2 fruit fly cellular contexts compared by ENCODE assay signal in the genomic region with DNA sequence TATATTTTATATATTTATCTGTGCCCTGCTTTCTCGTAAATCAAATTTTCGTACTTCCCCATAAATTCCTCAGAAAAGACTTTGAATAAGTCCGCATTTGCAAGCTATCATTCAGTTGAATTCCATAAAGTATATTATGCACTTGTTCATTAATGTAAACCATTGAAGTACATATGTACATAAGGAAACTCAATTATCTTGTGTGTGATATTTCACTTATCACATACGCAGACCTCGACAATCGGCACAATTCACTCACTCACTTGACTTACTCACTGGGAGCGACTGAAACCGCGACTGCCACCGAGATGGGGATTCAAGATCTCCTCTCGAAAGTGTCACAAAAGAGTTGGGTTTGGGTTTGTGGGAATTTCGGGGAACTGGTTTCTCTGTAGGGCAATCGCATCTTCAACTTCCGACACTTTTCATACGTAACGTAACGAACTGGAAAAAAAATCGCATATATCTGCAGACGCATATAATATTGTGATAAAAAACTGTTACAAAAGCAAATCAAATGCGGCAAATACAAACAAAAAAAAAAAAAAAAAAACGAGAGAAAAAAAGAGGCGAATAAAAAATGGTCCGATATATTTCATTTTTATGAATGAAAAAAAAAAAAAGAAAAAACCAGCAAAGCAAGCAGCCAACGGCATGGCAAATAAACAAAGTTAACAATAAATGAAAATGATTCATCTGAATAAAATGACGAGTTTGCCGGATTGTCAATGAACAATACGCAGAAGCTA.
TF ChIP-seq lines count a peak whose summit lies in the region.

No protein-coding gene starts in this region.

TF ChIP-seq in whole organism, embryonic, 481 proteins besides CTCF, POLR2A, EP300 and RAD21 (continued from another document and continues in another):
- peak; percentile 20 for TF ChIP-seq CG3407 (GFP tag; optimal IDR thresholded peaks at IDR 0.05; lab: Kevin White, UChicago)
- TF ChIP-seq caup (GFP tag; optimal IDR thresholded peaks at IDR 0.05; lab: Kevin White, UChicago; ENCODE audit: severe bottlenecking) = peak; percentile 49
- peak; percentile 23 for TF ChIP-seq MTF-1 (GFP tag; optimal IDR thresholded peaks at IDR 0.05; lab: Kevin White, UChicago; ENCODE audit: borderline replicate concordance)
- TF ChIP-seq lola (GFP tag; optimal IDR thresholded peaks at IDR 0.05; lab: Kevin White, UChicago) = no peak
- TF ChIP-seq hkb (optimal IDR thresholded peaks at IDR 0.05; lab: Kevin White, UChicago) = no peak
- peak; percentile 59 for TF ChIP-seq hkb (GFP tag; IDR thresholded peaks at IDR 0.05; lab: Robert Waterston, UW)
- TF ChIP-seq cas (GFP tag; IDR thresholded peaks at IDR 0.05; lab: Robert Waterston, UW) = no peak
- no peak for TF ChIP-seq Stat92E (GFP tag; optimal IDR thresholded peaks at IDR 0.05; lab: Kevin White, UChicago)
- no peak for TF ChIP-seq CG8765 (GFP tag; IDR thresholded peaks at IDR 0.05; lab: Robert Waterston, UW)
- TF ChIP-seq CG4820 (GFP tag; optimal IDR thresholded peaks at IDR 0.05; lab: Kevin White, UChicago) = no peak
- TF ChIP-seq gfzf (GFP tag; optimal IDR thresholded peaks at IDR 0.05; lab: Kevin White, UChicago) = no peak
- no peak for TF ChIP-seq CG11723 (GFP tag; optimal IDR thresholded peaks at IDR 0.05; lab: Kevin White, UChicago)
- peak; percentile 19 for TF ChIP-seq Hmr (GFP tag; optimal IDR thresholded peaks at IDR 0.05; lab: Kevin White, UChicago)
- no peak for TF ChIP-seq CG4617 (GFP tag; optimal IDR thresholded peaks at IDR 0.05; lab: Kevin White, UChicago; ENCODE audit: borderline replicate concordance)
- TF ChIP-seq Fer1 (GFP tag; optimal IDR thresholded peaks at IDR 0.05; lab: Kevin White, UChicago) = peak; percentile 28
- peak; percentile 43 for TF ChIP-seq CG5180 (GFP tag; optimal IDR thresholded peaks at IDR 0.05; lab: Kevin White, UChicago)
- peak; percentile 49 for TF ChIP-seq CG12219 (GFP tag; optimal IDR thresholded peaks at IDR 0.05; lab: Kevin White, UChicago)
- no peak for TF ChIP-seq Jarid2 (GFP tag; optimal IDR thresholded peaks at IDR 0.05; lab: Kevin White, UChicago)
- peak; percentile 43 for TF ChIP-seq CG3281 (GFP tag; optimal IDR thresholded peaks at IDR 0.05; lab: Kevin White, UChicago)
- TF ChIP-seq CG31441 (GFP tag; IDR thresholded peaks at IDR 0.05; lab: Robert Waterston, UW) = peak; percentile 14; the same call in 1 of the 2 replicates
- 0 out of 2 replicates have a peak, but pooled peaks have one; percentile 6 for TF ChIP-seq CG10321 (GFP tag; IDR thresholded peaks at IDR 0.05; lab: Robert Waterston, UW)
- TF ChIP-seq CG12769 (tag; optimal IDR thresholded peaks at IDR 0.05; lab: Kevin White, UChicago) = peak; percentile 29
- no peak for TF ChIP-seq CG9727 (GFP tag; optimal IDR thresholded peaks at IDR 0.05; lab: Kevin White, UChicago)
- TF ChIP-seq CG6689 (GFP tag; IDR thresholded peaks at IDR 0.05; lab: Robert Waterston, UW) = no peak
- TF ChIP-seq sob (GFP tag; IDR thresholded peaks at IDR 0.05; lab: Robert Waterston, UW) = peak; percentile 16; the same call in 1 of the 2 replicates
- TF ChIP-seq NfI (GFP tag; optimal IDR thresholded peaks at IDR 0.05; lab: Kevin White, UChicago) = no peak
- TF ChIP-seq ap (GFP tag; IDR thresholded peaks at IDR 0.05; lab: Robert Waterston, UW) = no peak
- TF ChIP-seq nau (GFP tag; optimal IDR thresholded peaks at IDR 0.05; lab: Kevin White, UChicago) = peak; percentile 39
- 0 out of 4 replicates have a peak, but pooled peaks have one; percentile 66 for TF ChIP-seq chinmo (GFP tag; IDR thresholded peaks at IDR 0.05; lab: Robert Waterston, UW; ENCODE audit: partially characterized antibody)
- no peak for TF ChIP-seq CrebB (tag; optimal IDR thresholded peaks at IDR 0.05; lab: Kevin White, UChicago)
- TF ChIP-seq CG18599 (GFP tag; optimal IDR thresholded peaks at IDR 0.05; lab: Kevin White, UChicago) = peak; percentile 21
- TF ChIP-seq gem (tag; optimal IDR thresholded peaks at IDR 0.05; lab: Kevin White, UChicago) = peak; percentile 7
- no peak for TF ChIP-seq Sry-β (GFP tag; optimal IDR thresholded peaks at IDR 0.05; lab: Kevin White, UChicago)
- TF ChIP-seq Pdp1 (GFP tag; optimal IDR thresholded peaks at IDR 0.05; lab: Kevin White, UChicago) = no peak
- no peak for TF ChIP-seq CG32772 (GFP tag; IDR thresholded peaks at IDR 0.05; lab: Robert Waterston, UW)
- peak; percentile 22 for TF ChIP-seq Blimp-1 (GFP tag; optimal IDR thresholded peaks at IDR 0.05; lab: Kevin White, UChicago)
- peak; percentile 42 for TF ChIP-seq PHDP (tag; optimal IDR thresholded peaks at IDR 0.05; lab: Kevin White, UChicago)
- peak; percentile 71; the same call in 1 of the 2 replicates for TF ChIP-seq seq (GFP tag; IDR thresholded peaks at IDR 0.05; lab: Robert Waterston, UW)
- peak; percentile 25 for TF ChIP-seq CG10543 (GFP tag; optimal IDR thresholded peaks at IDR 0.05; lab: Kevin White, UChicago)
- peak; percentile 35; the same call in 1 of the 2 replicates for TF ChIP-seq HLH3B (GFP tag; IDR thresholded peaks at IDR 0.05; lab: Robert Waterston, UW)
- TF ChIP-seq bsh (GFP tag; optimal IDR thresholded peaks at IDR 0.05; lab: Kevin White, UChicago) = peak in 1 of 2 experiments; percentile 4
- TF ChIP-seq Dek (tag; optimal IDR thresholded peaks at IDR 0.05; lab: Kevin White, UChicago) = peak; percentile 3
- peak; percentile 11 for TF ChIP-seq Vsx1 (GFP tag; optimal IDR thresholded peaks at IDR 0.05; lab: Kevin White, UChicago)
- no peak for TF ChIP-seq kni (GFP tag; optimal IDR thresholded peaks at IDR 0.05; lab: Kevin White, UChicago)
- no peak for TF ChIP-seq slbo (GFP tag; IDR thresholded peaks at IDR 0.05; lab: Robert Waterston, UW)
- TF ChIP-seq Sox100B (GFP tag; optimal IDR thresholded peaks at IDR 0.05; lab: Kevin White, UChicago) = peak; percentile 27
- peak; percentile 61 for TF ChIP-seq Asciz (GFP tag; optimal IDR thresholded peaks at IDR 0.05; lab: Kevin White, UChicago)
- peak; percentile 3 for TF ChIP-seq CG1233 (GFP tag; optimal IDR thresholded peaks at IDR 0.05; lab: Kevin White, UChicago)
- peak; percentile 33; the same call in 1 of the 2 replicates for TF ChIP-seq Xrp1 (GFP tag; IDR thresholded peaks at IDR 0.05; lab: Robert Waterston, UW)
- no peak for TF ChIP-seq zfh1 (GFP tag; IDR thresholded peaks at IDR 0.05; lab: Robert Waterston, UW)
- TF ChIP-seq CG6854 (GFP tag; optimal IDR thresholded peaks at IDR 0.05; lab: Kevin White, UChicago) = peak; percentile 19
- TF ChIP-seq HHEX (GFP tag; optimal IDR thresholded peaks at IDR 0.05; lab: Kevin White, UChicago) = peak; percentile 61
- no peak for TF ChIP-seq CG9797 (GFP tag; optimal IDR thresholded peaks at IDR 0.05; lab: Kevin White, UChicago)
- TF ChIP-seq CG2712 (tag; optimal IDR thresholded peaks at IDR 0.05; lab: Kevin White, UChicago) = no peak
- TF ChIP-seq unpg (GFP tag; optimal IDR thresholded peaks at IDR 0.05; lab: Kevin White, UChicago) = peak; percentile 5
- peak; percentile 60 for TF ChIP-seq wek (GFP tag; optimal IDR thresholded peaks at IDR 0.05; lab: Kevin White, UChicago)
- peak; percentile 44 for TF ChIP-seq CG15601 (tag; optimal IDR thresholded peaks at IDR 0.05; lab: Kevin White, UChicago)
- no peak for TF ChIP-seq ranshi (GFP tag; IDR thresholded peaks at IDR 0.05; lab: Robert Waterston, UW)
- peak; percentile 25 for TF ChIP-seq CG31365 (tag; optimal IDR thresholded peaks at IDR 0.05; lab: Kevin White, UChicago)
- no peak for TF ChIP-seq sd (tag; optimal IDR thresholded peaks at IDR 0.05; lab: Kevin White, UChicago)

TF ChIP-seq in whole organism, prepupa, 60 proteins besides CTCF, POLR2A, EP300 and RAD21 (continued from another document):
- TF ChIP-seq CG6276 (GFP tag; optimal IDR thresholded peaks at IDR 0.05; lab: Kevin White, UChicago) (no peak), dsx (GFP tag; optimal IDR thresholded peaks at IDR 0.05; lab: Kevin White, UChicago; ENCODE audit: poor library complexity, severe bottlenecking) (no peak), achi (GFP tag; optimal IDR thresholded peaks at IDR 0.05; lab: Kevin White, UChicago) (peak; percentile 7), CG31627 (GFP tag; optimal IDR thresholded peaks at IDR 0.05; lab: Kevin White, UChicago) (no peak), CG9139 (GFP tag; optimal IDR thresholded peaks at IDR 0.05; lab: Kevin White, UChicago) (no peak), CG11902 (GFP tag; optimal IDR thresholded peaks at IDR 0.05; lab: Kevin White, UChicago) (no peak), CG8119 (GFP tag; IDR thresholded peaks at IDR 0.05; lab: Robert Waterston, UW) (no peak), salr (GFP tag; optimal IDR thresholded peaks at IDR 0.05; lab: Kevin White, UChicago) (no peak), net (GFP tag; optimal IDR thresholded peaks at IDR 0.05; lab: Kevin White, UChicago) (no peak), eg (GFP tag; IDR thresholded peaks at IDR 0.05; lab: Robert Waterston, UW) (no peak), Sox15 (GFP tag; optimal IDR thresholded peaks at IDR 0.05; lab: Kevin White, UChicago) (no peak), CG8632 (GFP tag; optimal IDR thresholded peaks at IDR 0.05; lab: Kevin White, UChicago) (no peak), esn (GFP tag; optimal IDR thresholded peaks at IDR 0.05; lab: Kevin White, UChicago) (no peak), dac (GFP tag; optimal IDR thresholded peaks at IDR 0.05; lab: Kevin White, UChicago) (no peak), Sox14 (GFP tag; optimal IDR thresholded peaks at IDR 0.05; lab: Kevin White, UChicago) (no peak), CG10631 (GFP tag; optimal IDR thresholded peaks at IDR 0.05; lab: Kevin White, UChicago) (no peak), CG34406 (GFP tag; optimal IDR thresholded peaks at IDR 0.05; lab: Kevin White, UChicago) (no peak), cyc (GFP tag; optimal IDR thresholded peaks at IDR 0.05; lab: Kevin White, UChicago) (no peak), spab (GFP tag; optimal IDR thresholded peaks at IDR 0.05; lab: Kevin White, UChicago) (no peak), Hr4 (GFP tag; optimal IDR thresholded peaks at IDR 0.05; lab: Kevin White, UChicago) (no peak), CG32006 (GFP tag; optimal IDR thresholded peaks at IDR 0.05; lab: Kevin White, UChicago) (no peak), Ets96B (tag; optimal IDR thresholded peaks at IDR 0.05; lab: Kevin White, UChicago) (no peak), vri (GFP tag; optimal IDR thresholded peaks at IDR 0.05; lab: Kevin White, UChicago) (peak; percentile 50), pdm3 (GFP tag; optimal IDR thresholded peaks at IDR 0.05; lab: Kevin White, UChicago) (no peak), Blimp-1 (GFP tag; optimal IDR thresholded peaks at IDR 0.05; lab: Kevin White, UChicago) (peak; percentile 40), CG10669 (GFP tag; optimal IDR thresholded peaks at IDR 0.05; lab: Kevin White, UChicago) (no peak), CG11762 (GFP tag; optimal IDR thresholded peaks at IDR 0.05; lab: Kevin White, UChicago; ENCODE audit: insufficient read depth) (no peak), fd59A (GFP tag; optimal IDR thresholded peaks at IDR 0.05; lab: Kevin White, UChicago) (no peak), Sox102F (GFP tag; optimal IDR thresholded peaks at IDR 0.05; lab: Kevin White, UChicago) (peak; percentile 37), CG3032 (tag; optimal IDR thresholded peaks at IDR 0.05; lab: Kevin White, UChicago) (no peak), fd85E (GFP tag; optimal IDR thresholded peaks at IDR 0.05; lab: Kevin White, UChicago) (no peak), CG16779 (tag; optimal IDR thresholded peaks at IDR 0.05; lab: Kevin White, UChicago) (no peak), Ets21C (GFP tag; optimal IDR thresholded peaks at IDR 0.05; lab: Kevin White, UChicago) (no peak), CG6163 (GFP tag; IDR thresholded peaks at IDR 0.05; lab: Robert Waterston, UW) (no peak), CG7368 (GFP tag; optimal IDR thresholded peaks at IDR 0.05; lab: Kevin White, UChicago) (no peak), CG11294 (GFP tag; IDR thresholded peaks at IDR 0.05; lab: Robert Waterston, UW) (no peak), lz (GFP tag; optimal IDR thresholded peaks at IDR 0.05; lab: Kevin White, UChicago) (no peak), CG8319 (GFP tag; optimal IDR thresholded peaks at IDR 0.05; lab: Kevin White, UChicago) (no peak)
